Fruit fly (Drosophila melanogaster) whole organism, embryonic: Measurements from ENCODE around the gene Vha100-2.

Experiments
- Abd-B ChIP-seq: fragments of 200-800 bp; sonication (Bioruptor generic); optimal IDR thresholded peaks from 2 replicates; lab custom pipeline; 2018; ENCODE audit warnings: missing biosample characterization, mild to moderate bottlenecking, missing genetic modification characterization, moderate library complexity
- BEAF-32 ChIP-seq: fragments of 200-800 bp; sonication (Bioruptor generic); optimal IDR thresholded peaks from 3 replicates; lab custom pipeline; 2017; ENCODE audit warnings: missing biosample characterization, missing genetic modification characterization, mild to moderate bottlenecking, moderate library complexity, missing genetic modification reagents
- Bgb ChIP-seq: fragments of 200-800 bp; sonication (Bioruptor generic); IDR thresholded peaks from 2 replicates; pipeline ENCODE4 v1.3.6; 2022; ENCODE audit warnings: missing biosample characterization, missing genetic modification characterization; ENCODE audit not compliant: partially characterized antibody
- Blimp-1 ChIP-seq: fragments of 200-800 bp; sonication (Bioruptor generic); optimal IDR thresholded peaks from 3 replicates; lab custom pipeline; 2018; ENCODE audit warnings: missing biosample characterization, missing genetic modification characterization, mild to moderate bottlenecking, moderate library complexity, missing genetic modification reagents
- C15 ChIP-seq: fragments of 200-800 bp; sonication (Bioruptor generic); IDR thresholded peaks from 3 replicates; pipeline ENCODE4 v1.3.6; 2022; ENCODE audit warnings: missing biosample characterization, missing genetic modification characterization
- CG10654 ChIP-seq: fragments of 200-800 bp; sonication (Bioruptor generic); optimal IDR thresholded peaks from 2 replicates; lab custom pipeline; 2016; ENCODE audit warnings: missing biosample characterization, missing genetic modification characterization
- CG10959 ChIP-seq: fragments of 200-800 bp; sonication (Bioruptor generic); IDR thresholded peaks from 2 replicates; pipeline ENCODE4 v1.3.6; 2022; ENCODE audit warnings: missing biosample characterization, missing genetic modification characterization
- CG10979 ChIP-seq: fragments of 200-800 bp; sonication (Bioruptor generic); optimal IDR thresholded peaks from 2 replicates; lab custom pipeline; 2018; ENCODE audit warnings: missing biosample characterization, mild to moderate bottlenecking, missing genetic modification characterization, moderate library complexity
- CG11560 ChIP-seq: fragments of 200-800 bp; sonication (Bioruptor generic); IDR thresholded peaks from 3 replicates; pipeline ENCODE4 v1.3.6; 2022; ENCODE audit warnings: missing biosample characterization, missing genetic modification characterization
- CG11723 ChIP-seq: fragments of 200-800 bp; sonication (Bioruptor generic); optimal IDR thresholded peaks from 2 replicates; lab custom pipeline; 2017; ENCODE audit warnings: missing biosample characterization, mild to moderate bottlenecking, missing genetic modification characterization
- CG12299 ChIP-seq: fragments of 200-800 bp; sonication (Bioruptor generic); optimal IDR thresholded peaks from 2 replicates; lab custom pipeline; 2018; ENCODE audit warnings: missing biosample characterization, mild to moderate bottlenecking, missing genetic modification characterization
- CG13296 ChIP-seq: fragments of 200-800 bp; sonication (Bioruptor generic); optimal IDR thresholded peaks from 3 replicates; lab custom pipeline; 2018; ENCODE audit warnings: missing biosample characterization, mild to moderate bottlenecking, missing genetic modification characterization
- CG13624 ChIP-seq: fragments of 200-800 bp; sonication (Bioruptor generic); optimal IDR thresholded peaks from 2 replicates; lab custom pipeline; 2016; ENCODE audit warnings: missing biosample characterization, missing genetic modification characterization
- CG17361 ChIP-seq: fragments of 200-800 bp; sonication (Bioruptor generic); IDR thresholded peaks from 3 replicates; pipeline ENCODE4 v1.3.6; 2022; ENCODE audit warnings: missing biosample characterization, missing genetic modification characterization
- CG17912 ChIP-seq: fragments of 200-800 bp; sonication (Bioruptor generic); optimal IDR thresholded peaks from 2 replicates; lab custom pipeline; 2018; ENCODE audit warnings: missing biosample characterization, mild to moderate bottlenecking, missing genetic modification characterization
- CG18011 ChIP-seq: fragments of 200-800 bp; sonication (Bioruptor generic); optimal IDR thresholded peaks from 2 replicates; lab custom pipeline; 2017; ENCODE audit warnings: missing biosample characterization, missing genetic modification characterization, mild to moderate bottlenecking, moderate library complexity, missing genotype
- CG3065 ChIP-seq: fragments of 200-800 bp; sonication (Bioruptor generic); optimal IDR thresholded peaks from 2 replicates; lab custom pipeline; 2016; ENCODE audit warnings: missing biosample characterization, missing genetic modification characterization
- CG31224 ChIP-seq: fragments of 200-800 bp; sonication (Bioruptor generic); IDR thresholded peaks from 2 replicates; pipeline ENCODE4 v1.3.6; 2022; ENCODE audit warnings: missing biosample characterization, missing genetic modification characterization
- CG33557 ChIP-seq: fragments of 200-800 bp; sonication (Bioruptor generic); optimal IDR thresholded peaks from 2 replicates; lab custom pipeline; 2019; ENCODE audit warnings: missing biosample characterization, mild to moderate bottlenecking, missing genetic modification characterization, moderate library complexity
- CG5245 ChIP-seq: fragments of 200-800 bp; sonication (Bioruptor generic); optimal IDR thresholded peaks from 3 replicates; lab custom pipeline; 2016; ENCODE audit warnings: missing biosample characterization, missing genetic modification characterization
- CG7839 ChIP-seq: fragments of 200-800 bp; sonication (Bioruptor generic); optimal IDR thresholded peaks from 3 replicates; lab custom pipeline; 2018; ENCODE audit warnings: missing biosample characterization, mild to moderate bottlenecking, missing genetic modification characterization, moderate library complexity
- CG7987 ChIP-seq: fragments of 200-800 bp; sonication (Bioruptor generic); optimal IDR thresholded peaks from 2 replicates; lab custom pipeline; 2018; ENCODE audit warnings: missing biosample characterization, mild to moderate bottlenecking, missing genetic modification characterization, moderate library complexity
- CG8765 ChIP-seq: fragments of 200-800 bp; sonication (Bioruptor generic); IDR thresholded peaks from 2 replicates; pipeline ENCODE4 v1.3.6; 2022; ENCODE audit warnings: missing biosample characterization, missing genetic modification characterization
- CrebB ChIP-seq: fragments of 200-800 bp; sonication (Bioruptor generic); optimal IDR thresholded peaks from 3 replicates; lab custom pipeline; 2018; ENCODE audit warnings: missing biosample characterization, mild to moderate bottlenecking, missing genetic modification characterization
- Deaf1 ChIP-seq: fragments of 200-800 bp; optimal IDR thresholded peaks from 3 replicates; lab custom pipeline; 2019; ENCODE audit warnings: missing biosample characterization, mild to moderate bottlenecking, missing genetic modification characterization, moderate library complexity
- Dp ChIP-seq: fragments of 200-800 bp; sonication (Bioruptor generic); optimal IDR thresholded peaks from 2 replicates; lab custom pipeline; 2018; ENCODE audit warnings: missing biosample characterization, mild to moderate bottlenecking, missing genetic modification characterization, moderate library complexity
- Gug ChIP-seq: fragments of 200-800 bp; sonication (Bioruptor generic); IDR thresholded peaks from 4 replicates; pipeline ENCODE4 v1.3.6; 2022; ENCODE audit warnings: missing biosample characterization, missing genetic modification characterization
- Lim3 ChIP-seq: fragments of 200-800 bp; sonication (Bioruptor generic); IDR thresholded peaks from 2 replicates; pipeline ENCODE4 v1.3.6; 2022; ENCODE audit warnings: missing biosample characterization, missing genetic modification characterization
- Nf-YB ChIP-seq: fragments of 200-800 bp; sonication (Bioruptor generic); optimal IDR thresholded peaks from 3 replicates; lab custom pipeline; 2019; ENCODE audit warnings: missing biosample characterization, mild to moderate bottlenecking, missing genetic modification characterization, moderate library complexity
- Optix ChIP-seq: fragments of 200-800 bp; sonication (Bioruptor generic); IDR thresholded peaks from 3 replicates; pipeline ENCODE4 v1.3.6; 2022; ENCODE audit warnings: missing biosample characterization, missing genetic modification characterization
- Six4 ChIP-seq: fragments of 200-800 bp; sonication (Bioruptor generic); optimal IDR thresholded peaks from 2 replicates; lab custom pipeline; 2016; ENCODE audit warnings: missing biosample characterization, missing genetic modification characterization
- Sry-β ChIP-seq: fragments of 200-800 bp; sonication (Bioruptor generic); optimal IDR thresholded peaks from 2 replicates; lab custom pipeline; 2018; ENCODE audit warnings: missing biosample characterization, mild to moderate bottlenecking, missing genetic modification characterization, moderate library complexity
- Tbp ChIP-seq: fragments of >200 bp; optimal IDR thresholded peaks from 2 replicates; lab custom pipeline; 2018; ENCODE audit warnings: missing biosample characterization, missing genetic modification characterization
- ci ChIP-seq: fragments of 200-800 bp; sonication (Bioruptor generic); IDR thresholded peaks from 3 replicates; pipeline ENCODE4 v1.3.6; 2022; ENCODE audit warnings: missing biosample characterization, missing genetic modification characterization
- gem ChIP-seq: fragments of 200-800 bp; sonication (Bioruptor generic); optimal IDR thresholded peaks from 2 replicates; lab custom pipeline; 2019; ENCODE audit warnings: missing biosample characterization, mild to moderate bottlenecking, missing genetic modification characterization, moderate library complexity
- hkb ChIP-seq, 2 experiments: fragments of 200-800 bp in 1 of 2; fragments of >200 bp in 1 of 2; sonication (Bioruptor generic) in 1 of 2; IDR thresholded peaks in 1 of 2; optimal IDR thresholded peaks in 1 of 2; 2 replicates each; pipeline versions ENCODE4 v1.3.6 to Lab custom; 2017 to 2022; ENCODE audit warnings: missing biosample characterization in 1 of 2, missing genetic modification characterization in 1 of 2
- kay ChIP-seq: fragments of 200-800 bp; sonication (Bioruptor generic); optimal IDR thresholded peaks from 2 replicates; lab custom pipeline; 2016; ENCODE audit warnings: missing biosample characterization, missing genetic modification characterization
- maf-S ChIP-seq: fragments of 200-800 bp; sonication (Bioruptor generic); optimal IDR thresholded peaks from 2 replicates; lab custom pipeline; 2016; ENCODE audit warnings: missing biosample characterization, missing genetic modification characterization
- nerfin-1 ChIP-seq: fragments of 200-800 bp; sonication (Bioruptor generic); optimal IDR thresholded peaks from 3 replicates; lab custom pipeline; 2019; ENCODE audit warnings: missing biosample characterization, mild to moderate bottlenecking, missing genetic modification characterization, moderate library complexity
- pb ChIP-seq: fragments of 200-800 bp; sonication (Bioruptor generic); optimal IDR thresholded peaks from 3 replicates; lab custom pipeline; 2016; ENCODE audit warnings: missing biosample characterization, missing genetic modification characterization
- pita ChIP-seq: fragments of 200-800 bp; sonication (Bioruptor generic); optimal IDR thresholded peaks from 2 replicates; lab custom pipeline; 2017; ENCODE audit warnings: missing biosample characterization, mild to moderate bottlenecking, missing genetic modification characterization
- sna ChIP-seq: fragments of 200-800 bp; sonication (Bioruptor generic); IDR thresholded peaks from 2 replicates; pipeline ENCODE4 v1.3.6; 2022; ENCODE audit warnings: missing biosample characterization, missing genetic modification characterization; ENCODE audit not compliant: partially characterized antibody
- tio ChIP-seq: fragments of 200-800 bp; sonication (Bioruptor generic); optimal IDR thresholded peaks from 2 replicates; lab custom pipeline; 2017; ENCODE audit warnings: missing biosample characterization, missing genetic modification characterization, inconsistent platforms
- tna ChIP-seq: fragments of 200-800 bp; sonication (Bioruptor generic); IDR thresholded peaks from 2 replicates; pipeline ENCODE4 v1.3.6; 2022; ENCODE audit warnings: missing biosample characterization, missing genetic modification characterization; ENCODE audit not compliant: partially characterized antibody
- toy ChIP-seq: fragments of 200-800 bp; sonication (Bioruptor generic); IDR thresholded peaks from 2 replicates; pipeline ENCODE4 v1.3.6; 2022; ENCODE audit warnings: missing biosample characterization, missing genetic modification characterization
- unpg ChIP-seq: fragments of 200-800 bp; sonication (Bioruptor generic); optimal IDR thresholded peaks from 3 replicates; lab custom pipeline; 2018; ENCODE audit warnings: missing biosample characterization, mild to moderate bottlenecking, missing genetic modification characterization, moderate library complexity
- wdn ChIP-seq: fragments of 200-800 bp; sonication (Bioruptor generic); IDR thresholded peaks from 2 replicates; pipeline ENCODE4 v1.3.6; 2022; ENCODE audit warnings: missing biosample characterization, missing genetic modification characterization
- zen ChIP-seq: fragments of 200-800 bp; sonication (Bioruptor generic); optimal IDR thresholded peaks from 3 replicates; lab custom pipeline; 2018; ENCODE audit warnings: missing biosample characterization, mild to moderate bottlenecking, missing genetic modification characterization, moderate library complexity

Vha100-2 gene

DNA sequence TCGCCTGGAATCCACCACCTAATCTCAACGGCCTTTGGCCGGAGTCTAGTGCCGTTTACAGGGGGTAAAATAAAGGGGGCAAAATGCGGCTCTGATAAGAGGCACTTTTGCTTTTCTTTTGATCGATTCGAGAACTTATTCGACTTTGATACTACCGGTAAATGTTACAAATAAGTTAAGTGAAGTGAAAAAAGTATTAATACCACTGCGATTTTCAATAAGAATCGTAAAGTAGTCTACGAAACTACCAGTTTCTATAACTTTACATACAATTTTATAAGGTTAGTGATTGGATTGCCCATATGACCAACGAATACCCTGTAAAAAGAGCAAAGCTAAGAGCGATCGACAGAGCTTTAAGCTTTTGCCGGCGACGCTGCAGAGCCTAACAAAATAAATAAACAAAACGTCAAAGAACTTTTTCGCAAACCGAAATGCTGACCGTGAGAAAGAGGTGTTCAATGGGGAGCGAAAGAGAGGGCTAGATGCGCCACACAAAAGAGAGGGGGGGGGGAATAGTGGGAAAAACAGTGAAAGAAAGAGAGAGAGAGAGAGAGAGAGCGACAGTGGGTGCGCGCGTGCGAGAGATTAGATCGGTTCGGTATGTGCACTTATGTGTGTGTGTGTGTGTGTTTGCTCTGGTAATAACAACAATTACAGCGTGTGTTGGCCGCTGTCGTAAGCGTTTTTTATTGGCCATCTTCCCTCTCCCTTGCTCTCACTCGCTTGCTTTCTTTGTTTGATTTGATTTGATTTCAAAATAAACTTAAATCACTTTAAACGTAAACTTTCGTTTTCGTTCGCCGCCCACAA lies 37.8 kb upstream of the Vha100-2 start (continued):
- TF ChIP-seq hkb (optimal IDR thresholded peaks at IDR 0.05; lab: Kevin White, UChicago) (no peak), hkb (GFP tag; IDR thresholded peaks at IDR 0.05; lab: Robert Waterston, UW) (0 out of 2 replicates have a peak, but pooled peaks have one; percentile 62), CG17912 (GFP tag; lab: Kevin White, UChicago) (no peak), CG10979 (tag; lab: Kevin White, UChicago) (no peak), CG10959 (no peak), Tbp (GFP tag; lab: Kevin White, UChicago) (no peak), CG7987 (GFP tag; lab: Kevin White, UChicago) (no peak), Nf-YB (no peak), CG8765 (GFP tag; lab: Robert Waterston, UW) (no peak), Sry-β (GFP tag; lab: Kevin White, UChicago) (no peak), Gug (GFP tag; lab: Robert Waterston, UW) (peak; percentile 36; the same call in 1 of the 4 replicates), kay (GFP tag; lab: Kevin White, UChicago) (peak; percentile 31), Lim3 (GFP tag; lab: Robert Waterston, UW) (no peak), Bgb (GFP tag; lab: Robert Waterston, UW) (no peak), Deaf1 (tag; lab: Kevin White, UChicago) (no peak), CG7839 (tag; lab: Kevin White, UChicago) (peak; percentile 75), unpg (GFP tag; lab: Kevin White, UChicago) (peak; percentile 71), ci (GFP tag; lab: Robert Waterston, UW) (no peak; the same call in 1 of the 3 replicates), tna (GFP tag; lab: Robert Waterston, UW) (no peak), maf-S (peak; percentile 45), CG3065 (GFP tag; lab: Kevin White, UChicago) (no peak), CG10654 (GFP tag; lab: Kevin White, UChicago) (peak; percentile 61), CG31224 (GFP tag; lab: Robert Waterston, UW) (peak; percentile 33; the same call in 1 of the 2 replicates), CG18011 (peak; percentile 31), sna (GFP tag; lab: Robert Waterston, UW) (no peak), nerfin-1 (tag; lab: Kevin White, UChicago) (no peak), tio (GFP tag; lab: Kevin White, UChicago) (peak; percentile 45), CG13624 (GFP tag; lab: Kevin White, UChicago) (peak; percentile 47), CrebB (tag; lab: Kevin White, UChicago) (no peak), CG11723 (peak; percentile 27), Optix (GFP tag; lab: Robert Waterston, UW) (no peak), CG33557 (no peak), CG5245 (GFP tag; lab: Kevin White, UChicago) (peak; percentile 46), CG11560 (tag; lab: Robert Waterston, UW) (0 out of 3 replicates have a peak, but pooled peaks have one; percentile 53), Dp (GFP tag; lab: Kevin White, UChicago) (no peak), C15 (GFP tag; lab: Robert Waterston, UW) (no peak), CG13296 (GFP tag; lab: Kevin White, UChicago) (no peak), pita (GFP tag; lab: Kevin White, UChicago) (no peak), gem (peak; percentile 82), Blimp-1 (peak; percentile 67), toy (GFP tag; lab: Robert Waterston, UW) (no peak), CG12299 (tag; lab: Kevin White, UChicago) (no peak), Six4 (GFP tag; lab: Kevin White, UChicago) (peak; percentile 44), zen (tag; lab: Kevin White, UChicago) (no peak), Abd-B (GFP tag; lab: Kevin White, UChicago) (peak; percentile 0), CG17361 (GFP tag; lab: Robert Waterston, UW) (no peak; the same call in 2 of the 3 replicates), pb (GFP tag; lab: Kevin White, UChicago) (peak; percentile 19), BEAF-32 (GFP tag; lab: Kevin White, UChicago) (no peak), wdn (GFP tag; lab: Robert Waterston, UW) (no peak)
